Worm (Caenorhabditis elegans): ENCODE data around the gene srh-268.

Gene srh-268

ce11 chrV:7521304-7521703 is 17.8 kb upstream of the srh-268 start:
- TF ChIP-seq pqm-1 (tag; optimal IDR thresholded peaks at IDR 0.05), result peak; percentile 89
- TF ChIP-seq elt-2 (tag; optimal IDR thresholded peaks at IDR 0.05), result peak; percentile 75
- no peak for TF ChIP-seq skn-1 (tag; optimal IDR thresholded peaks at IDR 0.05)

ce11 chrV:7522279-7522678 is 16.8 kb upstream of the srh-268 start, which contains the start of gene C54F6.15:
TSS of gene C54F6.15 (minus strand) at chrV:7522379.
- TF ChIP-seq ZK546.5 (tag; optimal IDR thresholded peaks at IDR 0.05) (no peak), nfya-1 (tag; optimal IDR thresholded peaks at IDR 0.05; ENCODE audit: insufficient read depth) (no peak), pha-4 (tag; optimal IDR thresholded peaks at IDR 0.05) (no peak), nhr-11 (tag; optimal IDR thresholded peaks at IDR 0.05) (no peak), ztf-11 (tag; optimal IDR thresholded peaks at IDR 0.05) (no peak), nhr-43 (tag; optimal IDR thresholded peaks at IDR 0.05; ENCODE audit: poor library complexity, severe bottlenecking) (no peak), jun-1 (tag; optimal IDR thresholded peaks at IDR 0.05) (no peak), lin-15B (tag; optimal IDR thresholded peaks at IDR 0.05) (no peak), elt-1 (tag; optimal IDR thresholded peaks at IDR 0.05) (no peak), skn-1 (tag; optimal IDR thresholded peaks at IDR 0.05) (no peak), ceh-16 (tag; optimal IDR thresholded peaks at IDR 0.05) (no peak), ceh-9 (tag; optimal IDR thresholded peaks at IDR 0.05) (no peak), egl-5 (tag; optimal IDR thresholded peaks at IDR 0.05) (no peak), pqm-1 (tag; optimal IDR thresholded peaks at IDR 0.05) (no peak), hmg-11 (tag; optimal IDR thresholded peaks at IDR 0.05) (no peak)

ce11 chrV:7523392-7523791 is 15.7 kb upstream of the srh-268 start, which contains the start of gene C54F6.6:
TSS of gene C54F6.6 (plus strand) at chrV:7523692.
- no peak for TF ChIP-seq tbx-2 (tag; optimal IDR thresholded peaks at IDR 0.05)
- no peak for TF ChIP-seq ceh-28 (tag; optimal IDR thresholded peaks at IDR 0.05)
- TF ChIP-seq eor-1 (tag; optimal IDR thresholded peaks at IDR 0.05), result no peak
- TF ChIP-seq ceh-82 (tag; optimal IDR thresholded peaks at IDR 0.05), result no peak
- no peak for TF ChIP-seq skn-1 (tag; optimal IDR thresholded peaks at IDR 0.05)
- TF ChIP-seq fos-1 (tag; optimal IDR thresholded peaks at IDR 0.05), result no peak
- TF ChIP-seq nhr-77 (tag; optimal IDR thresholded peaks at IDR 0.05), result no peak
- TF ChIP-seq ama-1 (optimal IDR thresholded peaks at IDR 0.05), result no peak
- TF ChIP-seq aly-2 (tag; optimal IDR thresholded peaks at IDR 0.05), result no peak
- no peak for TF ChIP-seq pha-4 (tag; optimal IDR thresholded peaks at IDR 0.05)
- no peak for TF ChIP-seq pqm-1 (tag; optimal IDR thresholded peaks at IDR 0.05)
- no peak for TF ChIP-seq nhr-28 (tag; optimal IDR thresholded peaks at IDR 0.05)
- no peak for TF ChIP-seq nhr-43 (tag; optimal IDR thresholded peaks at IDR 0.05; ENCODE audit: poor library complexity, severe bottlenecking)
- TF ChIP-seq nhr-25 (tag; optimal IDR thresholded peaks at IDR 0.05), result no peak
- TF ChIP-seq lin-39 (tag; optimal IDR thresholded peaks at IDR 0.05), result no peak
- TF ChIP-seq ceh-9 (tag; optimal IDR thresholded peaks at IDR 0.05), result no peak
- no peak for TF ChIP-seq egl-5 (tag; optimal IDR thresholded peaks at IDR 0.05)

- TF ChIP-seq lsy-12 (tag; optimal IDR thresholded peaks at IDR 0.05) (no peak), unc-39 (tag; optimal IDR thresholded peaks at IDR 0.05) (no peak), tbx-2 (tag; optimal IDR thresholded peaks at IDR 0.05) (no peak), ceh-9 (tag; optimal IDR thresholded peaks at IDR 0.05) (no peak), elt-3 (tag; optimal IDR thresholded peaks at IDR 0.05) (no peak), nhr-12 (tag; optimal IDR thresholded peaks at IDR 0.05) (no peak), ztf-4 (tag; optimal IDR thresholded peaks at IDR 0.05) (no peak), ztf-11 (tag; optimal IDR thresholded peaks at IDR 0.05) (no peak), nhr-23 (tag; optimal IDR thresholded peaks at IDR 0.05) (no peak), ceh-82 (tag; optimal IDR thresholded peaks at IDR 0.05) (no peak), nhr-25 (tag; optimal IDR thresholded peaks at IDR 0.05) (no peak), elt-2 (tag; optimal IDR thresholded peaks at IDR 0.05) (no peak), elt-1 (tag; optimal IDR thresholded peaks at IDR 0.05) (no peak), skn-1 (tag; optimal IDR thresholded peaks at IDR 0.05) (no peak)
Observed at ce11 chrV:7524447-7524846, 14.7 kb upstream of the srh-268 start, which contains the start of gene C54F6.20. TSS of gene C54F6.20 (plus strand) at chrV:7524747.

ce11 chrV:7525695-7526094 is 13.4 kb upstream of the srh-268 start, which contains the start of gene C54F6.18:
TSS of gene C54F6.18 (plus strand) at chrV:7525995.
- TF ChIP-seq ceh-16 (tag; optimal IDR thresholded peaks at IDR 0.05) (no peak), nhr-11 (tag; optimal IDR thresholded peaks at IDR 0.05) (no peak), ZK546.5 (tag; optimal IDR thresholded peaks at IDR 0.05) (no peak), nhr-77 (tag; optimal IDR thresholded peaks at IDR 0.05) (no peak), nhr-237 (tag; optimal IDR thresholded peaks at IDR 0.05) (no peak), sea-2 (GFP tag; optimal IDR thresholded peaks at IDR 0.05) (no peak), elt-2 (tag; optimal IDR thresholded peaks at IDR 0.05) (no peak), nhr-43 (tag; optimal IDR thresholded peaks at IDR 0.05; ENCODE audit: poor library complexity, severe bottlenecking) (no peak), tbx-2 (tag; optimal IDR thresholded peaks at IDR 0.05) (no peak), lsy-12 (tag; optimal IDR thresholded peaks at IDR 0.05) (no peak), nhr-25 (tag; optimal IDR thresholded peaks at IDR 0.05) (no peak), fos-1 (tag; optimal IDR thresholded peaks at IDR 0.05) (no peak), fkh-10 (GFP tag; optimal IDR thresholded peaks at IDR 0.05) (no peak), elt-3 (tag; optimal IDR thresholded peaks at IDR 0.05) (no peak), skn-1 (tag; optimal IDR thresholded peaks at IDR 0.05) (no peak), hmg-11 (tag; optimal IDR thresholded peaks at IDR 0.05) (no peak), daf-12 (tag; optimal IDR thresholded peaks at IDR 0.05) (no peak), ceh-9 (tag; optimal IDR thresholded peaks at IDR 0.05) (no peak), snpc-4 (tag; optimal IDR thresholded peaks at IDR 0.05) (no peak)

Data from whole organism, L3 larva.